Worm (Caenorhabditis elegans) whole organism, late embryonic: ENCODE measurements around the gene asm-3.

Experiments
- C08G9.2 ChIP-seq: sonication (generic microtip); optimal IDR thresholded peaks from 2 replicates; lab custom pipeline; 2016; ENCODE audit warnings: mild to moderate bottlenecking, missing genetic modification characterization, moderate library complexity, missing compliant biosample characterization
- ama-1 ChIP-seq: fragments of 150-350 bp; optimal IDR thresholded peaks from 2 replicates; lab custom pipeline; 2014
- dve-1 ChIP-seq: sonication (generic microtip); optimal IDR thresholded peaks from 2 replicates; lab custom pipeline; 2017; ENCODE audit warnings: antibody characterized with exemption, mild to moderate bottlenecking, missing genetic modification characterization, missing compliant biosample characterization
- fkh-10 ChIP-seq: fragments of 150-350 bp; optimal IDR thresholded peaks from 2 replicates; lab custom pipeline; 2014; ENCODE audit warnings: missing biosample characterization, missing genetic modification reagents, missing genetic modification characterization
- hlh-30 ChIP-seq: sonication (generic microtip); optimal IDR thresholded peaks from 2 replicates; lab custom pipeline; 2017; ENCODE audit warnings: antibody characterized with exemption, missing genetic modification characterization, missing compliant biosample characterization; ENCODE audit not compliant: insufficient read depth
- hlh-6 ChIP-seq: sonication (generic microtip); optimal IDR thresholded peaks from 2 replicates; lab custom pipeline; 2016; ENCODE audit warnings: missing genotype, missing genetic modification characterization, missing compliant biosample characterization
- madf-2 ChIP-seq: sonication (generic microtip); optimal IDR thresholded peaks from 2 replicates; lab custom pipeline; 2017; ENCODE audit warnings: missing genetic modification characterization, missing compliant biosample characterization
- pax-1 ChIP-seq: fragments of 150-350 bp; optimal IDR thresholded peaks from 2 replicates; lab custom pipeline; 2014; ENCODE audit warnings: missing biosample characterization, missing genetic modification characterization
- pha-4 ChIP-seq: fragments of 150-350 bp; optimal IDR thresholded peaks from 2 replicates; lab custom pipeline; 2018; ENCODE audit warnings: missing biosample characterization, missing genetic modification reagents, missing genetic modification characterization
- sdc-2 ChIP-seq: sonication (generic microtip); optimal IDR thresholded peaks from 2 replicates; lab custom pipeline; 2016; ENCODE audit warnings: missing genotype, missing genetic modification characterization, missing compliant biosample characterization
- tbx-2 ChIP-seq: sonication (generic microtip); optimal IDR thresholded peaks from 2 replicates; lab custom pipeline; 2016; ENCODE audit warnings: missing genetic modification characterization, missing compliant biosample characterization
- tbx-7 ChIP-seq: sonication (generic microtip); optimal IDR thresholded peaks from 2 replicates; lab custom pipeline; 2016; ENCODE audit warnings: missing genotype, missing genetic modification characterization, missing compliant biosample characterization

ce11 chrIV:554005-554404 lies 30.4 kb upstream of the asm-3 start:
- TF ChIP-seq hlh-30 (tag; lab: Kevin White, UChicago): no peak
- TF ChIP-seq pha-4 (tag; lab: Kevin White, UChicago): no peak
- TF ChIP-seq dve-1: no peak
- TF ChIP-seq C08G9.2 (tag; lab: Kevin White, UChicago): no peak
- TF ChIP-seq pax-1 (tag; lab: Kevin White, UChicago): no peak
- no peak for TF ChIP-seq tbx-7 (tag; lab: Kevin White, UChicago)
- TF ChIP-seq tbx-2 (tag; lab: Kevin White, UChicago): no peak
- no peak for TF ChIP-seq ama-1 (lab: Kevin White, UChicago)
- TF ChIP-seq hlh-6 (tag; lab: Kevin White, UChicago): no peak
- no peak for TF ChIP-seq fkh-10
- TF ChIP-seq madf-2 (tag; lab: Kevin White, UChicago): no peak
- TF ChIP-seq sdc-2 (tag; lab: Kevin White, UChicago): no peak
